Worm (Caenorhabditis elegans) whole organism, L4/young adult: Measurements from ENCODE around the gene tmem-24.

Experiments used
- W03F9.2 ChIP-seq: fragments of 150-350 bp; optimal IDR thresholded peaks from 2 replicates; lab custom pipeline; 2014; ENCODE audit warnings: missing biosample characterization, missing genetic modification characterization
- dao-5 ChIP-seq: sonication (generic microtip); optimal IDR thresholded peaks from 2 replicates; lab custom pipeline; 2016; ENCODE audit warnings: missing genotype, missing genetic modification characterization, moderate library complexity, missing compliant biosample characterization
- him-1 ChIP-seq: sonication (generic microtip); optimal IDR thresholded peaks from 2 replicates; lab custom pipeline; 2016; ENCODE audit warnings: missing genotype, missing genetic modification reagents, missing genetic modification characterization, missing compliant biosample characterization

ce11 chrX:3618842-3619241 is 25.9 kb downstream of the tmem-24 start:
- TF ChIP-seq him-1 (tag; lab: Kevin White, UChicago) (no peak), dao-5 (tag; lab: Kevin White, UChicago) (no peak), W03F9.2 (no peak)
